Worm (Caenorhabditis elegans) whole organism, L3 larva: Measurements from ENCODE around the gene F29F11.20.

ENCODE experiments used
- elt-1 ChIP-seq: fragments of 150-350 bp; optimal IDR thresholded peaks from 2 replicates; lab custom pipeline; 2014; ENCODE audit warnings: missing biosample characterization, missing genetic modification characterization
- elt-3 ChIP-seq, 3 experiments: fragments of 150-350 bp in 1 of 3; sonication (generic microtip) in 2 of 3; optimal IDR thresholded peaks; 2 replicates in 2 of 3; 4 replicates in 1 of 3; lab custom pipeline; 2014 to 2017; ENCODE audit warnings: missing biosample characterization in 3 of 3, missing genetic modification characterization in 3 of 3

DNA sequence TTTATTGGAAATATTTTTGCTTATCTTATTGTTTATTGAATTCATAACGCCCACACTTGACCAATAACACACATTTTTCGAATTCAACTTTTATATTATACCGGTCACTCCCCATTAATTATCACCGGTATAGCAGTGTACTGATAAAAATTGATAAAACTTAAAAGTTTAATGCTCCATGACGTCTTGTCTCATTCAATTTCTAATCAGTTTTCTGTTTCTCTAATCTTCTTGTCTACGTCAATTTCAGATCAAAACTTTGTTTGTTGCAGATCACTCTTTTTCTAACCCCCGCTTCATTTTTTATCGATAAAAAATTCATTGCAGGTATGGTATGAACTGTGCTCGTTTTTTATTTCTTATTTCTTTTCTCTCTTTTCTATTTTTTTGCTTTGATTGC, 6.0 kb downstream of the F29F11.20 start:
- no peak for TF ChIP-seq elt-1 (tag; lab: Kevin White, UChicago)
- TF ChIP-seq elt-3 (tag; optimal IDR thresholded peaks at IDR 0.05; lab: Kevin White, UChicago) = no peak
